Worm (Caenorhabditis elegans) whole organism, young adult: ENCODE measurements around the gene gtap-1.

Experiments
- F52B5.7 ChIP-seq: sonication (generic microtip); optimal IDR thresholded peaks from 2 replicates; lab custom pipeline; 2016; ENCODE audit warnings: mild to moderate bottlenecking, missing genetic modification characterization, missing compliant biosample characterization
- ceh-58 ChIP-seq: fragments of 200-800 bp; sonication (Bioruptor generic); IDR thresholded peaks from 2 replicates; pipeline ENCODE4 v1.3.6; 2022; ENCODE audit warnings: missing genetic modification characterization, missing compliant biosample characterization
- him-1 ChIP-seq: sonication (generic microtip); optimal IDR thresholded peaks from 2 replicates; lab custom pipeline; 2016; ENCODE audit warnings: missing genotype, missing genetic modification reagents, missing genetic modification characterization, missing compliant biosample characterization
- sptf-2 ChIP-seq: fragments of 200-800 bp; sonication (Bioruptor generic); optimal IDR thresholded peaks from 2 replicates; lab custom pipeline; 2018; ENCODE audit warnings: mild to moderate bottlenecking, missing genetic modification characterization, missing compliant biosample characterization
- tlf-1 ChIP-seq: fragments of 200-800 bp; sonication (Bioruptor generic); optimal IDR thresholded peaks from 2 replicates; lab custom pipeline; 2018; ENCODE audit warnings: mild to moderate bottlenecking, missing genetic modification characterization, missing compliant biosample characterization
- unc-62 ChIP-seq: fragments of 150-350 bp; optimal IDR thresholded peaks from 2 replicates; lab custom pipeline; 2014; ENCODE audit warnings: missing biosample characterization, missing genetic modification reagents, missing genetic modification characterization

DNA sequence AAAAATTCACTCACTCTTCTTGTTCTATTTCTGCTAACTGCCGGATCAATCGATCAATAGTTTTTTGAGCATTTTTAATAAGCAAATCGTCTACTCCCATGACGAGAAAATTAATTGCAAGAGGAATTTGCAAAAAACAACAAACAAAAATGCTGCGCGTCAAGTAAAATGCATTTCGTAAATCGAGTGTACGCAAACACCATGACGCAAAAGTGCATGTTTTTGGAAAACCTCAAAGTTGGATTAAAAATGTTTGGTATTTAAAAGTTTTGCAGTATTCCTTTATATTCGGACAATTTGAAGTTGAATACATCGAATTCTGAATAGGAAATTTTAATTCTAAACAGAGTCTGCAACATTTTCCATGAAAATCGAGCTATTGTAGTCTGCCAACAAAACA lies 6.2 kb upstream of the gtap-1 start, which contains the start of gene ZK1248.19:
- TF ChIP-seq ceh-58 (no peak), F52B5.7 (no peak), tlf-1 (GFP tag; lab: Kevin White, UChicago) (no peak), sptf-2 (GFP tag; lab: Kevin White, UChicago) (no peak), him-1 (tag; lab: Kevin White, UChicago) (no peak), unc-62 (no peak)
